Worm (Caenorhabditis elegans) whole organism, young adult: ENCODE measurements around the gene lpr-4.

Experiments used
- B0035.1 ChIP-seq: sonication (generic microtip); optimal IDR thresholded peaks from 2 replicates; lab custom pipeline; 2016; ENCODE audit warnings: missing genetic modification characterization, mild to moderate bottlenecking, missing compliant biosample characterization, missing genotype, missing genetic modification reagents
- C06A6.2 ChIP-seq: fragments of 200-800 bp; sonication (Bioruptor generic); conservative IDR thresholded peaks from 2 replicates; pipeline ENCODE4 v1.3.6; 2022; ENCODE audit warnings: missing genetic modification characterization, missing compliant biosample characterization
- C17E4.6 ChIP-seq: fragments of 200-800 bp; sonication (Bioruptor generic); IDR thresholded peaks from 2 replicates; pipeline ENCODE4 v1.3.6; 2022; ENCODE audit warnings: missing genetic modification reagents, missing genetic modification characterization, missing compliant biosample characterization
- F23B12.7 ChIP-seq: sonication (generic microtip); optimal IDR thresholded peaks from 2 replicates; lab custom pipeline; 2017; ENCODE audit warnings: missing genetic modification characterization, mild to moderate bottlenecking, missing compliant biosample characterization, antibody characterized with exemption, moderate library complexity; ENCODE audit not compliant: insufficient read depth
- F39B2.1 ChIP-seq: fragments of 200-800 bp; sonication (Bioruptor generic); IDR thresholded peaks from 2 replicates; pipeline ENCODE4 v1.3.6; 2022; ENCODE audit warnings: missing genetic modification reagents, missing genetic modification characterization, missing compliant biosample characterization
- F52B5.7 ChIP-seq: sonication (generic microtip); optimal IDR thresholded peaks from 2 replicates; lab custom pipeline; 2016; ENCODE audit warnings: mild to moderate bottlenecking, missing genetic modification characterization, missing compliant biosample characterization
- F55B11.4 ChIP-seq: sonication (generic microtip); optimal IDR thresholded peaks from 2 replicates; lab custom pipeline; 2016; ENCODE audit warnings: missing compliant biosample characterization, missing genetic modification characterization, borderline replicate concordance; ENCODE audit not compliant: insufficient read depth
- F57C9.4 ChIP-seq: sonication (generic microtip); optimal IDR thresholded peaks from 2 replicates; lab custom pipeline; 2017; ENCODE audit warnings: mild to moderate bottlenecking, missing genetic modification characterization, missing compliant biosample characterization
- T26A5.8 ChIP-seq: sonication (generic microtip); optimal IDR thresholded peaks from 2 replicates; lab custom pipeline; 2016; ENCODE audit warnings: missing genetic modification characterization, missing compliant biosample characterization
- Y53G8AR.9 ChIP-seq: fragments of 200-800 bp; sonication (Bioruptor generic); conservative IDR thresholded peaks from 2 replicates; pipeline ENCODE4 v1.3.6; 2022; ENCODE audit warnings: missing genetic modification reagents, missing genetic modification characterization, missing compliant biosample characterization
- Y56A3A.18 ChIP-seq: fragments of 200-800 bp; sonication (Bioruptor generic); IDR thresholded peaks from 2 replicates; pipeline ENCODE4 v1.3.6; 2022; ENCODE audit warnings: missing genetic modification reagents, missing genetic modification characterization, missing compliant biosample characterization
- Y79H2A.3 ChIP-seq: fragments of 200-800 bp; sonication (Bioruptor generic); conservative IDR thresholded peaks from 2 replicates; pipeline ENCODE4 v1.3.6; 2022; ENCODE audit warnings: missing genetic modification reagents, missing genetic modification characterization, missing compliant biosample characterization
- Y95B8A.8 ChIP-seq: fragments of 200-800 bp; sonication (Bioruptor generic); IDR thresholded peaks from 2 replicates; pipeline ENCODE4 v1.3.6; 2022; ENCODE audit warnings: missing genetic modification reagents, missing genetic modification characterization, missing compliant biosample characterization
- aptf-3 ChIP-seq: fragments of 200-800 bp; sonication (Bioruptor generic); IDR thresholded peaks from 2 replicates; pipeline ENCODE4 v1.3.6; 2022; ENCODE audit warnings: missing genetic modification characterization, missing compliant biosample characterization
- bed-1 ChIP-seq: fragments of 200-800 bp; sonication (Bioruptor generic); IDR thresholded peaks from 2 replicates; pipeline ENCODE4 v1.3.6; 2022; ENCODE audit warnings: missing genetic modification reagents, missing genetic modification characterization, missing compliant biosample characterization
- bed-2 ChIP-seq: fragments of 200-800 bp; sonication (Bioruptor generic); IDR thresholded peaks from 2 replicates; pipeline ENCODE4 v1.3.6; 2022; ENCODE audit warnings: missing genetic modification reagents, missing genetic modification characterization, missing compliant biosample characterization
- ccch-3 ChIP-seq: fragments of 200-800 bp; sonication (Bioruptor generic); optimal IDR thresholded peaks from 2 replicates; lab custom pipeline; 2018; ENCODE audit warnings: mild to moderate bottlenecking, missing genetic modification characterization, missing compliant biosample characterization
- cebp-1 ChIP-seq, 2 experiments: fragments of 200-800 bp in 1 of 2; sonication (Bioruptor generic) in 1 of 2; sonication (generic microtip) in 1 of 2; IDR thresholded peaks in 1 of 2; optimal IDR thresholded peaks in 1 of 2; 2 replicates each; pipeline versions ENCODE4 v1.3.6 to Lab custom; 2017 to 2022; ENCODE audit warnings: missing compliant biosample characterization in 2 of 2, missing genetic modification characterization in 2 of 2, mild to moderate bottlenecking in 1 of 2, missing genetic modification reagents in 1 of 2, moderate library complexity in 1 of 2
- ceh-100 ChIP-seq: fragments of 200-800 bp; sonication (Bioruptor generic); IDR thresholded peaks from 2 replicates; pipeline ENCODE4 v1.3.6; 2022; ENCODE audit warnings: missing genetic modification reagents, missing genetic modification characterization, missing compliant biosample characterization
- ceh-27 ChIP-seq: fragments of 200-800 bp; sonication (Bioruptor generic); optimal IDR thresholded peaks from 2 replicates; lab custom pipeline; 2018; ENCODE audit warnings: mild to moderate bottlenecking, missing genetic modification characterization, moderate library complexity, missing compliant biosample characterization
- ceh-58 ChIP-seq: fragments of 200-800 bp; sonication (Bioruptor generic); IDR thresholded peaks from 2 replicates; pipeline ENCODE4 v1.3.6; 2022; ENCODE audit warnings: missing genetic modification characterization, missing compliant biosample characterization
- ceh-91 ChIP-seq: fragments of 200-800 bp; sonication (Bioruptor generic); IDR thresholded peaks from 2 replicates; pipeline ENCODE4 v1.3.6; 2022; ENCODE audit warnings: missing genetic modification reagents, missing genetic modification characterization, missing compliant biosample characterization
- chd-7 ChIP-seq: sonication (generic microtip); optimal IDR thresholded peaks from 2 replicates; lab custom pipeline; 2016; ENCODE audit warnings: mild to moderate bottlenecking, missing genetic modification characterization, moderate library complexity, missing compliant biosample characterization
- die-1 ChIP-seq: sonication (generic microtip); optimal IDR thresholded peaks from 2 replicates; lab custom pipeline; 2016; ENCODE audit warnings: missing genotype, mild to moderate bottlenecking, missing genetic modification characterization, missing compliant biosample characterization
- dpff-1 ChIP-seq: sonication (generic microtip); optimal IDR thresholded peaks from 2 replicates; lab custom pipeline; 2017; ENCODE audit warnings: mild to moderate bottlenecking, missing genetic modification characterization, missing compliant biosample characterization
- egl-44 ChIP-seq: fragments of 200-800 bp; sonication (Bioruptor generic); IDR thresholded peaks from 2 replicates; pipeline ENCODE4 v1.3.6; 2022; ENCODE audit warnings: missing genetic modification reagents, missing genetic modification characterization, missing compliant biosample characterization
- fkh-3 ChIP-seq: sonication (generic microtip); optimal IDR thresholded peaks from 2 replicates; lab custom pipeline; 2016; ENCODE audit warnings: mild to moderate bottlenecking, missing genetic modification characterization, missing compliant biosample characterization
- lin-35 ChIP-seq, 3 experiments: fragments of 150-350 bp in 2 of 3; sonication (generic microtip) in 1 of 3; optimal IDR thresholded peaks; 2 replicates each; lab custom pipeline; 2014 to 2018; ENCODE audit warnings: missing biosample characterization in 3 of 3, missing genetic modification characterization in 3 of 3, missing genetic modification reagents in 3 of 3
- lir-1 ChIP-seq: fragments of 200-800 bp; sonication (Bioruptor generic); conservative IDR thresholded peaks from 2 replicates; pipeline ENCODE4 v1.3.6; 2022; ENCODE audit warnings: missing genetic modification reagents, missing genetic modification characterization, missing compliant biosample characterization
- lsy-27 ChIP-seq: sonication (generic microtip); optimal IDR thresholded peaks from 2 replicates; lab custom pipeline; 2017; ENCODE audit warnings: missing genetic modification characterization, mild to moderate bottlenecking, missing compliant biosample characterization, antibody characterized with exemption, missing genotype, borderline replicate concordance; ENCODE audit not compliant: insufficient read depth
- mxl-1 ChIP-seq: sonication (generic microtip); optimal IDR thresholded peaks from 2 replicates; lab custom pipeline; 2016; ENCODE audit warnings: missing genetic modification characterization, missing compliant biosample characterization
- nfya-1 ChIP-seq: sonication (generic microtip); optimal IDR thresholded peaks from 2 replicates; lab custom pipeline; 2017; ENCODE audit warnings: antibody characterized with exemption, missing compliant biosample characterization, missing genetic modification characterization, borderline replicate concordance; ENCODE audit not compliant: insufficient read depth
- nfya-2 ChIP-seq: fragments of 200-800 bp; sonication (Bioruptor generic); IDR thresholded peaks from 2 replicates; pipeline ENCODE4 v1.3.6; 2022; ENCODE audit warnings: missing genetic modification reagents, missing genetic modification characterization, missing compliant biosample characterization
- nhr-27 ChIP-seq: fragments of 200-800 bp; sonication (Bioruptor generic); optimal IDR thresholded peaks from 2 replicates; lab custom pipeline; 2018; ENCODE audit warnings: mild to moderate bottlenecking, missing genetic modification characterization, moderate library complexity, missing compliant biosample characterization
- nhr-80 ChIP-seq: sonication (generic microtip); optimal IDR thresholded peaks from 2 replicates; lab custom pipeline; 2016; ENCODE audit warnings: missing genetic modification characterization, missing compliant biosample characterization
- pbrm-1 ChIP-seq: fragments of 200-800 bp; sonication (Bioruptor generic); IDR thresholded peaks from 2 replicates; pipeline ENCODE4 v1.3.6; 2022; ENCODE audit warnings: missing genetic modification reagents, missing genetic modification characterization, missing compliant biosample characterization
- rpc-1 ChIP-seq, 2 experiments: fragments of 150-350 bp in 1 of 2; sonication (generic microtip) in 1 of 2; optimal IDR thresholded peaks; 2 replicates each; lab custom pipeline; 2014 to 2018; ENCODE audit warnings: missing biosample characterization in 1 of 2, missing genetic modification characterization in 1 of 2, missing genetic modification reagents in 1 of 2, missing genotype in 1 of 2
- sdz-38 ChIP-seq: sonication (generic microtip); optimal IDR thresholded peaks from 2 replicates; lab custom pipeline; 2016; ENCODE audit warnings: missing genotype, missing genetic modification characterization, missing compliant biosample characterization
- somi-1 ChIP-seq: fragments of 200-800 bp; sonication (Bioruptor generic); optimal IDR thresholded peaks from 2 replicates; lab custom pipeline; 2018; ENCODE audit warnings: mild to moderate bottlenecking, missing genetic modification characterization, missing compliant biosample characterization
- sptf-2 ChIP-seq: fragments of 200-800 bp; sonication (Bioruptor generic); optimal IDR thresholded peaks from 2 replicates; lab custom pipeline; 2018; ENCODE audit warnings: mild to moderate bottlenecking, missing genetic modification characterization, missing compliant biosample characterization
- tlf-1 ChIP-seq: fragments of 200-800 bp; sonication (Bioruptor generic); optimal IDR thresholded peaks from 2 replicates; lab custom pipeline; 2018; ENCODE audit warnings: mild to moderate bottlenecking, missing genetic modification characterization, missing compliant biosample characterization
- xnd-1 ChIP-seq: sonication (generic microtip); optimal IDR thresholded peaks from 2 replicates; lab custom pipeline; 2016; ENCODE audit warnings: missing genotype, missing genetic modification reagents, missing genetic modification characterization, missing compliant biosample characterization
- zfh-2 ChIP-seq: fragments of 200-800 bp; sonication (Bioruptor generic); conservative IDR thresholded peaks from 2 replicates; pipeline ENCODE4 v1.3.6; 2022; ENCODE audit warnings: missing genetic modification reagents, missing genetic modification characterization, missing compliant biosample characterization
- ztf-22 ChIP-seq: fragments of 200-800 bp; sonication (Bioruptor generic); optimal IDR thresholded peaks from 2 replicates; lab custom pipeline; 2018; ENCODE audit warnings: mild to moderate bottlenecking, missing genetic modification characterization, moderate library complexity, missing compliant biosample characterization
- ztf-28 ChIP-seq: fragments of 200-800 bp; sonication (Bioruptor generic); IDR thresholded peaks from 2 replicates; pipeline ENCODE4 v1.3.6; 2022; ENCODE audit warnings: missing genetic modification reagents, missing genetic modification characterization, missing compliant biosample characterization
- ztf-6 ChIP-seq: fragments of 200-800 bp; sonication (Bioruptor generic); IDR thresholded peaks from 2 replicates; pipeline ENCODE4 v1.3.6; 2022; ENCODE audit warnings: missing genetic modification reagents, missing genetic modification characterization, missing compliant biosample characterization

The lpr-4 gene

ce11 chrX:11093985-11094593 is 29.2 kb downstream of the lpr-4 start (continued):
- TF ChIP-seq bed-1, result peak; percentile 96
- peak; percentile 99 for TF ChIP-seq F52B5.7
- TF ChIP-seq F39B2.1 (GFP tag; lab: Robert Waterston, UW), result peak; percentile 46; the same call in 1 of the 2 replicates
- TF ChIP-seq ceh-91 (GFP tag; lab: Robert Waterston, UW), result peak; percentile 28; the same call in 1 of the 2 replicates
- TF ChIP-seq bed-2 (GFP tag; lab: Robert Waterston, UW), result peak; percentile 88
- peak; percentile 90 for TF ChIP-seq nhr-27
- TF ChIP-seq cebp-1 (GFP tag; IDR thresholded peaks at IDR 0.05; lab: Robert Waterston, UW), result peak; percentile 80
- peak; percentile 98 for TF ChIP-seq cebp-1 (tag; optimal IDR thresholded peaks at IDR 0.05; lab: Kevin White, UChicago)
- peak; percentile 69 for TF ChIP-seq fkh-3 (tag; lab: Kevin White, UChicago)
- peak; percentile 96 for TF ChIP-seq lir-1 (GFP tag; lab: Robert Waterston, UW)
- TF ChIP-seq sdz-38 (tag; lab: Kevin White, UChicago), result no peak
- peak; percentile 96 for TF ChIP-seq ccch-3 (GFP tag; lab: Kevin White, UChicago)
- TF ChIP-seq ceh-100, result peak; percentile 79
- TF ChIP-seq chd-7, result peak; percentile 99
- peak; percentile 74 for TF ChIP-seq die-1
- TF ChIP-seq nfya-1 (tag; lab: Kevin White, UChicago), result no peak
- TF ChIP-seq Y53G8AR.9 (GFP tag; lab: Robert Waterston, UW), result peak; percentile 100
- peak; percentile 98 for TF ChIP-seq C06A6.2 (GFP tag; lab: Robert Waterston, UW)
- TF ChIP-seq xnd-1 (tag; lab: Kevin White, UChicago), result no peak
- peak; percentile 97 for TF ChIP-seq ztf-22
- peak; percentile 96 for TF ChIP-seq egl-44
- TF ChIP-seq ztf-28 (GFP tag; lab: Robert Waterston, UW), result peak; percentile 59; the same call in 1 of the 2 replicates
- TF ChIP-seq zfh-2 (GFP tag; lab: Robert Waterston, UW), result no peak
- peak; percentile 37 for TF ChIP-seq rpc-1 (optimal IDR thresholded peaks at IDR 0.05; lab: Kevin White, UChicago)
- TF ChIP-seq rpc-1 (tag; optimal IDR thresholded peaks at IDR 0.05; lab: Kevin White, UChicago), result no peak
- peak; percentile 98 for TF ChIP-seq nhr-80
- peak; percentile 100 for TF ChIP-seq Y56A3A.18 (GFP tag; lab: Robert Waterston, UW)
- peak; percentile 81 for TF ChIP-seq sptf-2 (GFP tag; lab: Kevin White, UChicago)
- TF ChIP-seq C17E4.6 (GFP tag; lab: Robert Waterston, UW), result peak; percentile 91
- TF ChIP-seq ceh-58 (GFP tag; lab: Robert Waterston, UW), result peak; percentile 91
- TF ChIP-seq B0035.1 (tag; lab: Kevin White, UChicago), result peak; percentile 97
- peak; percentile 98 for TF ChIP-seq F23B12.7 (tag; lab: Kevin White, UChicago)
- peak; percentile 98 for TF ChIP-seq pbrm-1 (GFP tag; lab: Robert Waterston, UW)
- TF ChIP-seq aptf-3 (GFP tag; lab: Robert Waterston, UW), result 0 out of 2 replicates have a peak, but pooled peaks have one; percentile 27
- peak; percentile 89 for TF ChIP-seq F57C9.4 (tag; lab: Kevin White, UChicago)
- TF ChIP-seq ceh-27 (GFP tag; lab: Kevin White, UChicago), result peak; percentile 100
- peak; percentile 72 for TF ChIP-seq T26A5.8 (tag; lab: Kevin White, UChicago)
- peak in 2 of 3 experiments; percentile 95 to 99 for TF ChIP-seq lin-35 (GFP tag; optimal IDR thresholded peaks at IDR 0.05; lab: Kevin White, UChicago)
- peak; percentile 97 for TF ChIP-seq dpff-1 (tag; lab: Kevin White, UChicago)
- no peak for TF ChIP-seq F55B11.4
- TF ChIP-seq ztf-6 (GFP tag; lab: Robert Waterston, UW), result peak; percentile 92
- no peak for TF ChIP-seq lsy-27 (tag; lab: Kevin White, UChicago)
- TF ChIP-seq Y79H2A.3 (GFP tag; lab: Robert Waterston, UW), result no peak
- TF ChIP-seq tlf-1 (GFP tag; lab: Kevin White, UChicago), result peak; percentile 99
- TF ChIP-seq nfya-2 (GFP tag; lab: Robert Waterston, UW), result no peak
- TF ChIP-seq Y95B8A.8 (GFP tag; lab: Robert Waterston, UW), result 0 out of 2 replicates have a peak, but pooled peaks have one; percentile 50
- peak; percentile 99 for TF ChIP-seq somi-1
- peak; percentile 83 for TF ChIP-seq mxl-1
